Worm (Caenorhabditis elegans) whole organism, mixed stage, embryonic: ENCODE results near the gene gcy-11.

Experiments
- M03D4.4 ChIP-seq: sonication (generic microtip); optimal IDR thresholded peaks from 2 replicates; lab custom pipeline; 2017; ENCODE audit warnings: mild to moderate bottlenecking, missing genetic modification characterization, missing compliant biosample characterization
- bed-3 ChIP-seq: fragments of 200-800 bp; sonication (Bioruptor generic); optimal IDR thresholded peaks from 3 replicates; lab custom pipeline; 2018; ENCODE audit warnings: mild to moderate bottlenecking, missing genetic modification characterization, moderate library complexity, missing compliant biosample characterization
- ceh-43 ChIP-seq: fragments of 200-800 bp; sonication (Bioruptor generic); optimal IDR thresholded peaks from 2 replicates; lab custom pipeline; 2018; ENCODE audit warnings: mild to moderate bottlenecking, missing genetic modification characterization, moderate library complexity, missing compliant biosample characterization
- ces-1 ChIP-seq: fragments of 150-350 bp; optimal IDR thresholded peaks from 2 replicates; lab custom pipeline; 2014; ENCODE audit warnings: missing biosample characterization, missing genetic modification reagents, missing genetic modification characterization
- drap-1 ChIP-seq: fragments of 200-800 bp; sonication (Bioruptor generic); optimal IDR thresholded peaks from 3 replicates; lab custom pipeline; 2018; ENCODE audit warnings: mild to moderate bottlenecking, missing genetic modification characterization, missing compliant biosample characterization
- elt-1 ChIP-seq: sonication (generic microtip); optimal IDR thresholded peaks from 2 replicates; lab custom pipeline; 2017; ENCODE audit warnings: missing genetic modification characterization, mild to moderate bottlenecking, missing compliant biosample characterization, antibody characterized with exemption, moderate library complexity, borderline replicate concordance; ENCODE audit not compliant: insufficient read depth
- flh-1 ChIP-seq: fragments of 200-800 bp; sonication (Bioruptor generic); optimal IDR thresholded peaks from 2 replicates; lab custom pipeline; 2018; ENCODE audit warnings: mild to moderate bottlenecking, missing genetic modification characterization, moderate library complexity, missing compliant biosample characterization
- lin-32 ChIP-seq: fragments of 200-800 bp; sonication (Bioruptor generic); optimal IDR thresholded peaks from 2 replicates; lab custom pipeline; 2018; ENCODE audit warnings: mild to moderate bottlenecking, missing genetic modification characterization, missing compliant biosample characterization
- mls-2 ChIP-seq: sonication (generic microtip); optimal IDR thresholded peaks from 2 replicates; lab custom pipeline; 2016; ENCODE audit warnings: mild to moderate bottlenecking, missing genetic modification characterization, moderate library complexity, missing compliant biosample characterization
- nhr-12 ChIP-seq: fragments of 150-350 bp; optimal IDR thresholded peaks from 2 replicates; lab custom pipeline; 2014; ENCODE audit warnings: missing biosample characterization, missing genetic modification characterization
- nhr-2 ChIP-seq: fragments of 150-350 bp; optimal IDR thresholded peaks from 2 replicates; lab custom pipeline; 2014; ENCODE audit warnings: missing biosample characterization, missing genetic modification characterization
- nhr-237 ChIP-seq: fragments of 150-350 bp; optimal IDR thresholded peaks from 2 replicates; lab custom pipeline; 2014; ENCODE audit warnings: missing biosample characterization, missing genetic modification characterization
- nhr-76 ChIP-seq: sonication (generic microtip); optimal IDR thresholded peaks from 2 replicates; lab custom pipeline; 2017; ENCODE audit warnings: missing biosample characterization, missing genetic modification characterization
- sptf-1 ChIP-seq: sonication (generic microtip); optimal IDR thresholded peaks from 2 replicates; lab custom pipeline; 2017; ENCODE audit warnings: mild to moderate bottlenecking, missing genetic modification characterization, moderate library complexity, missing compliant biosample characterization
- tbx-8 ChIP-seq: fragments of 200-800 bp; sonication (Bioruptor generic); optimal IDR thresholded peaks from 2 replicates; lab custom pipeline; 2018; ENCODE audit warnings: mild to moderate bottlenecking, missing genetic modification characterization, moderate library complexity, missing compliant biosample characterization
- zip-8 ChIP-seq: fragments of 150-350 bp; optimal IDR thresholded peaks from 2 replicates; lab custom pipeline; 2014; ENCODE audit warnings: missing biosample characterization, missing genetic modification characterization

The gcy-11 gene

ce11 chrX:16998981-16999380 lies 56.4 kb downstream of the gcy-11 start:
- TF ChIP-seq ces-1 (GFP tag; lab: Kevin White, UChicago) = peak; percentile 21
- no peak for TF ChIP-seq drap-1 (GFP tag; lab: Kevin White, UChicago)
- no peak for TF ChIP-seq mls-2 (tag; lab: Kevin White, UChicago)

ce11 chrX:16998003-16998402 lies 57.4 kb downstream of the gcy-11 start:
- TF ChIP-seq elt-1 (no peak), drap-1 (GFP tag; lab: Kevin White, UChicago) (no peak), tbx-8 (GFP tag; lab: Kevin White, UChicago) (no peak), nhr-76 (tag; lab: Kevin White, UChicago) (no peak), ces-1 (GFP tag; lab: Kevin White, UChicago) (no peak), ceh-43 (no peak), zip-8 (tag; lab: Kevin White, UChicago) (no peak), lin-32 (GFP tag; lab: Kevin White, UChicago) (no peak), nhr-12 (tag; lab: Kevin White, UChicago) (no peak), flh-1 (GFP tag; lab: Kevin White, UChicago) (no peak), M03D4.4 (no peak), nhr-237 (no peak), nhr-2 (tag; lab: Kevin White, UChicago) (no peak), sptf-1 (no peak), mls-2 (tag; lab: Kevin White, UChicago) (no peak), bed-3 (GFP tag; lab: Kevin White, UChicago) (no peak)
